Fruit fly (Drosophila melanogaster) whole organism: ENCODE results near the gene Uch-L5R.
"Not testable (repeated sequence)": the region's sequence is repeated elsewhere in the genome, so short reads cannot be mapped to it uniquely, and the experiment has no call there.

Source experiments
- CG8478 ChIP-seq: fragments of >200 bp; optimal IDR thresholded peaks from 2 replicates; lab custom pipeline; 2018; ENCODE audit warnings: inconsistent platforms
- EcR ChIP-seq, 2 experiments: fragments of >200 bp; optimal IDR thresholded peaks; 2 replicates each; lab custom pipeline; 2017; ENCODE audit warnings: missing biosample characterization in 2 of 2, missing genetic modification characterization in 2 of 2, missing genetic modification reagents in 2 of 2
- psq ChIP-seq: fragments of >200 bp; optimal IDR thresholded peaks from 2 replicates; lab custom pipeline; 2017
- usp ChIP-seq: fragments of >200 bp; optimal IDR thresholded peaks from 2 replicates; lab custom pipeline; 2017; ENCODE audit warnings: missing biosample characterization, missing genetic modification characterization, mixed read lengths

- not testable (repeated sequence) for TF ChIP-seq usp; CG8478 (lab: Kevin White, UChicago); psq (lab: Kevin White, UChicago); EcR (GFP tag; optimal IDR thresholded peaks at IDR 0.05; lab: Kevin White, UChicago)
These were observed 30.5 kb upstream of the Uch-L5R start, which contains the start of gene CG15734 for dm6 chrX:12086925-12087324.
